Worm (Caenorhabditis elegans): Measurements from ENCODE around the gene F41G3.21.

DNA sequence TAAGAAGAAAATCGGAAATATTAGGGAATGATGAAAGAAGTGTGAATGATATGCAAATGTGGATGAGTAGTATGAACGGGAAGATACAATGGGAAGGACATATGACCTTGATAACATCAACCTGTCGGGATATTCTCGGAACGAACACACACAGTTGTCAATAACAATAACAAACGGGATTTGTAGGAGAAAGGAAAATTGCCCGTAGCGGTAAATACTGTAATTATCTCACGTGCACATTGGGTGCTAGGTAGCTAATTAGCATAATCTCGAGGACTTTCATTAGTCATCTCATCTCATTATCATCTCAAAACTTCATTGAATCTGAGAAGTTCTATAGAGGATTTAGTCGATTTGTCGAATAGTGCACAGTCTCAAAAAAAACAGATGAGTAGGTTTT is 39.7 kb downstream of the F41G3.21 start:
- TF ChIP-seq tra-4 (tag; optimal IDR thresholded peaks at IDR 0.05) (no peak), ama-1 (optimal IDR thresholded peaks at IDR 0.05) (no peak), tbx-37 (GFP tag; conservative IDR thresholded peaks at IDR 0.05) (no peak)

All from whole organism, early embryonic.